Worm (Caenorhabditis elegans) whole organism, L4/young adult: ENCODE data around the gene lin-15B.
A peak's percentile ranks its signal among the peaks of the same experiment; 100 is the strongest.

Source experiments
- W03F9.2 ChIP-seq: fragments of 150-350 bp; optimal IDR thresholded peaks from 2 replicates; lab custom pipeline; 2014; ENCODE audit warnings: missing biosample characterization, missing genetic modification characterization
- dao-5 ChIP-seq: sonication (generic microtip); optimal IDR thresholded peaks from 2 replicates; lab custom pipeline; 2016; ENCODE audit warnings: missing genotype, missing genetic modification characterization, moderate library complexity, missing compliant biosample characterization
- him-1 ChIP-seq: sonication (generic microtip); optimal IDR thresholded peaks from 2 replicates; lab custom pipeline; 2016; ENCODE audit warnings: missing genotype, missing genetic modification reagents, missing genetic modification characterization, missing compliant biosample characterization

Gene lin-15B

ce11 chrX:15725566-15726173 lies at the start of gene lin-15B:
lin-15B (plus strand) TSS chrX:15726123.
- TF ChIP-seq W03F9.2 = no peak
- TF ChIP-seq dao-5 (tag; lab: Kevin White, UChicago) = no peak
- TF ChIP-seq him-1 = no peak

ce11 chrX:15681393-15681792 lies 44.5 kb upstream of the lin-15B start, which contains the start of gene gpn-1:
gpn-1 (plus strand) TSS chrX:15681693.
- TF ChIP-seq him-1 = no peak
- TF ChIP-seq dao-5 (tag; lab: Kevin White, UChicago) = no peak
- no peak for TF ChIP-seq W03F9.2

ce11 chrX:15689244-15689643 lies 36.7 kb upstream of the lin-15B start, which contains the start of gene C03H12.1:
C03H12.1 (plus strand) TSS chrX:15689449.
- TF ChIP-seq dao-5 (tag; lab: Kevin White, UChicago) = no peak
- TF ChIP-seq W03F9.2 = no peak

- TF ChIP-seq him-1 (no peak), W03F9.2 (no peak), dao-5 (tag; lab: Kevin White, UChicago) (no peak)
These were observed 32.5 kb upstream of the lin-15B start for ce11 chrX:15693466-15693865.

ce11 chrX:15696400-15696799 lies 29.5 kb upstream of the lin-15B start, which contains the start of gene ZK662.2:
ZK662.2 (plus strand) TSS chrX:15696700.
- TF ChIP-seq him-1 (no peak), dao-5 (tag; lab: Kevin White, UChicago) (no peak), W03F9.2 (no peak)

- TF ChIP-seq dao-5 (tag; lab: Kevin White, UChicago) (no peak), him-1 (no peak), W03F9.2 (no peak)
These were observed 25.7 kb upstream of the lin-15B start for ce11 chrX:15700220-15700619.

- TF ChIP-seq dao-5 (tag; lab: Kevin White, UChicago) (no peak), him-1 (no peak), W03F9.2 (no peak)
These were observed 21.3 kb upstream of the lin-15B start for ce11 chrX:15704579-15705110.

- no peak for TF ChIP-seq W03F9.2
These were observed 19.7 kb upstream of the lin-15B start for ce11 chrX:15706108-15706676.

- TF ChIP-seq dao-5 (tag; lab: Kevin White, UChicago) (no peak), him-1 (peak; percentile 39), W03F9.2 (no peak)
These were observed 18.5 kb upstream of the lin-15B start for ce11 chrX:15707366-15707892.

- no peak for TF ChIP-seq him-1
These were observed 18.0 kb upstream of the lin-15B start, which contains the start of gene nhr-48 for ce11 chrX:15707913-15708312. nhr-48 (plus strand) TSS chrX:15708213.

- TF ChIP-seq him-1 (no peak), W03F9.2 (no peak), dao-5 (tag; lab: Kevin White, UChicago) (no peak)
These were observed 16.3 kb upstream of the lin-15B start for ce11 chrX:15709594-15709993.

ce11 chrX:15713189-15713588 lies 12.7 kb upstream of the lin-15B start:
- no peak for TF ChIP-seq him-1
- no peak for TF ChIP-seq dao-5 (tag; lab: Kevin White, UChicago)
- TF ChIP-seq W03F9.2 = no peak

- TF ChIP-seq dao-5 (tag; lab: Kevin White, UChicago) (no peak), him-1 (no peak), W03F9.2 (no peak)
These were observed 9.0 kb upstream of the lin-15B start for ce11 chrX:15716971-15717370.

ce11 chrX:15718325-15718724 lies 7.6 kb upstream of the lin-15B start, which contains the start of gene ZK662.6:
ZK662.6 (plus strand) TSS chrX:15718625.
- TF ChIP-seq W03F9.2 (no peak), him-1 (no peak), dao-5 (tag; lab: Kevin White, UChicago) (no peak)

ce11 chrX:15721346-15721745 lies 4.6 kb upstream of the lin-15B start, which contains the start of gene ZK662.5:
ZK662.5 (plus strand) TSS chrX:15721646.
- TF ChIP-seq dao-5 (tag; lab: Kevin White, UChicago) = no peak
- no peak for TF ChIP-seq him-1
- TF ChIP-seq W03F9.2 = no peak
